1 fruit fly cellular context compared by ENCODE assay signal in genomic region chr3L:11070372-11070854, dm6.
TF ChIP-seq lines count a peak whose summit lies in the region.

Mocs1 (plus strand) TSS chr3L:11070526.

TF ChIP-seq in whole organism, embryonic, 481 proteins besides CTCF, POLR2A, EP300 and RAD21 (continued from another document):
- no peak for TF ChIP-seq CG11696 (GFP tag; IDR thresholded peaks at IDR 0.05; lab: Robert Waterston, UW)
- TF ChIP-seq phol (tag; optimal IDR thresholded peaks at IDR 0.05; lab: Kevin White, UChicago): no peak
- TF ChIP-seq D19B (GFP tag; optimal IDR thresholded peaks at IDR 0.05; lab: Kevin White, UChicago): no peak
- no peak for TF ChIP-seq Side (GFP tag; optimal IDR thresholded peaks at IDR 0.05; lab: Kevin White, UChicago)
- TF ChIP-seq CG9215 (GFP tag; IDR thresholded peaks at IDR 0.05; lab: Robert Waterston, UW): no peak
- TF ChIP-seq crol (GFP tag; IDR thresholded peaks at IDR 0.05; lab: Robert Waterston, UW): peak; percentile 96
- no peak for TF ChIP-seq p53 (GFP tag; optimal IDR thresholded peaks at IDR 0.05; lab: Kevin White, UChicago)
- no peak for TF ChIP-seq Ptx1 (GFP tag; IDR thresholded peaks at IDR 0.05; lab: Robert Waterston, UW)
- TF ChIP-seq CG17361 (GFP tag; IDR thresholded peaks at IDR 0.05; lab: Robert Waterston, UW): no peak
- no peak for TF ChIP-seq Xbp1 (GFP tag; optimal IDR thresholded peaks at IDR 0.05; lab: Kevin White, UChicago)
- TF ChIP-seq CG6272 (GFP tag; IDR thresholded peaks at IDR 0.05; lab: Robert Waterston, UW): no peak
- TF ChIP-seq Fer1 (GFP tag; optimal IDR thresholded peaks at IDR 0.05; lab: Kevin White, UChicago): peak; percentile 41
- TF ChIP-seq CG6254 (GFP tag; optimal IDR thresholded peaks at IDR 0.05; lab: Kevin White, UChicago): no peak
- TF ChIP-seq CG14441 (GFP tag; IDR thresholded peaks at IDR 0.05; lab: Robert Waterston, UW): no peak
- TF ChIP-seq zf30C (GFP tag; optimal IDR thresholded peaks at IDR 0.05; lab: Kevin White, UChicago): no peak
- TF ChIP-seq CG15696 (tag; optimal IDR thresholded peaks at IDR 0.05; lab: Kevin White, UChicago): no peak
- TF ChIP-seq Ada2b (GFP tag; IDR thresholded peaks at IDR 0.05; lab: Robert Waterston, UW): no peak
- TF ChIP-seq cg (GFP tag; optimal IDR thresholded peaks at IDR 0.05; lab: Kevin White, UChicago): no peak
- no peak for TF ChIP-seq D (optimal IDR thresholded peaks at IDR 0.05; lab: Kevin White, UChicago)
- TF ChIP-seq D (GFP tag; optimal IDR thresholded peaks at IDR 0.05; lab: Kevin White, UChicago): no peak
- TF ChIP-seq fd64A (GFP tag; optimal IDR thresholded peaks at IDR 0.05; lab: Kevin White, UChicago): no peak
- TF ChIP-seq abd-A (tag; optimal IDR thresholded peaks at IDR 0.05; lab: Kevin White, UChicago): no peak
- no peak for TF ChIP-seq CG8765 (GFP tag; IDR thresholded peaks at IDR 0.05; lab: Robert Waterston, UW)
- no peak for TF ChIP-seq ro (GFP tag; IDR thresholded peaks at IDR 0.05; lab: Robert Waterston, UW)
- no peak for TF ChIP-seq CG17802 (tag; optimal IDR thresholded peaks at IDR 0.05; lab: Kevin White, UChicago)
- no peak for TF ChIP-seq sd (tag; optimal IDR thresholded peaks at IDR 0.05; lab: Kevin White, UChicago)
- 0 out of 2 replicates have a peak, but pooled peaks have one; percentile 24 for TF ChIP-seq slbo (GFP tag; IDR thresholded peaks at IDR 0.05; lab: Robert Waterston, UW)
- TF ChIP-seq Adf1 (GFP tag; IDR thresholded peaks at IDR 0.05; lab: Robert Waterston, UW): peak; percentile 48
- TF ChIP-seq Ets97D (GFP tag; optimal IDR thresholded peaks at IDR 0.05; lab: Kevin White, UChicago): no peak
- peak; percentile 36 for TF ChIP-seq B-H2 (GFP tag; optimal IDR thresholded peaks at IDR 0.05; lab: Kevin White, UChicago)
- TF ChIP-seq tgo (GFP tag; IDR thresholded peaks at IDR 0.05; lab: Robert Waterston, UW): no peak; the same call in 2 of the 3 replicates
- TF ChIP-seq CG10565 (GFP tag; optimal IDR thresholded peaks at IDR 0.05; lab: Kevin White, UChicago): no peak
- no peak for TF ChIP-seq Bteb2 (GFP tag; optimal IDR thresholded peaks at IDR 0.05; lab: Kevin White, UChicago)
- no peak for TF ChIP-seq vnd (GFP tag; IDR thresholded peaks at IDR 0.05; lab: Robert Waterston, UW; ENCODE audit: partially characterized antibody)
- TF ChIP-seq fd96Cb (tag; optimal IDR thresholded peaks at IDR 0.05; lab: Kevin White, UChicago): no peak
- TF ChIP-seq prd (optimal IDR thresholded peaks at IDR 0.05; lab: Kevin White, UChicago): no peak
- TF ChIP-seq prd (GFP tag; IDR thresholded peaks at IDR 0.05; lab: Robert Waterston, UW): no peak
- no peak for TF ChIP-seq pros (GFP tag; optimal IDR thresholded peaks at IDR 0.05; lab: Kevin White, UChicago)
- no peak for TF ChIP-seq Antp (GFP tag; optimal IDR thresholded peaks at IDR 0.05; lab: Kevin White, UChicago)
- TF ChIP-seq CG1024 (GFP tag; IDR thresholded peaks at IDR 0.05; lab: Robert Waterston, UW): no peak
- no peak for TF ChIP-seq CG5953 (GFP tag; IDR thresholded peaks at IDR 0.05; lab: Robert Waterston, UW)
- TF ChIP-seq fd102C (GFP tag; optimal IDR thresholded peaks at IDR 0.05; lab: Kevin White, UChicago): no peak
- TF ChIP-seq hbn (GFP tag; IDR thresholded peaks at IDR 0.05; lab: Robert Waterston, UW; ENCODE audit: partially characterized antibody): 0 out of 2 replicates have a peak, but pooled peaks have one; percentile 34
- no peak for TF ChIP-seq Myb (GFP tag; optimal IDR thresholded peaks at IDR 0.05; lab: Kevin White, UChicago)
- TF ChIP-seq Spps (tag; optimal IDR thresholded peaks at IDR 0.05; lab: Kevin White, UChicago): no peak
- no peak for TF ChIP-seq onecut (GFP tag; IDR thresholded peaks at IDR 0.05; lab: Robert Waterston, UW)
- no peak for TF ChIP-seq CG7271 (tag; optimal IDR thresholded peaks at IDR 0.05; lab: Kevin White, UChicago)
- no peak for TF ChIP-seq nom (GFP tag; optimal IDR thresholded peaks at IDR 0.05; lab: Kevin White, UChicago)
- no peak for TF ChIP-seq CG12236 (GFP tag; optimal IDR thresholded peaks at IDR 0.05; lab: Kevin White, UChicago)
- no peak for TF ChIP-seq nerfin-2 (GFP tag; IDR thresholded peaks at IDR 0.05; lab: Robert Waterston, UW; ENCODE audit: partially characterized antibody)
- TF ChIP-seq CG31388 (GFP tag; optimal IDR thresholded peaks at IDR 0.05; lab: Kevin White, UChicago): no peak
- no peak for TF ChIP-seq ken (GFP tag; IDR thresholded peaks at IDR 0.05; lab: Robert Waterston, UW)
- TF ChIP-seq HmgD (GFP tag; optimal IDR thresholded peaks at IDR 0.05; lab: Kevin White, UChicago): no peak
- TF ChIP-seq Nf-YC (tag; optimal IDR thresholded peaks at IDR 0.05; lab: Kevin White, UChicago): peak; percentile 38
- TF ChIP-seq Sox102F (GFP tag; optimal IDR thresholded peaks at IDR 0.05; lab: Kevin White, UChicago): no peak
- no peak for TF ChIP-seq klu (GFP tag; IDR thresholded peaks at IDR 0.05; lab: Robert Waterston, UW)
- TF ChIP-seq ara (GFP tag; IDR thresholded peaks at IDR 0.05; lab: Robert Waterston, UW): no peak
- no peak for TF ChIP-seq CG15601 (tag; optimal IDR thresholded peaks at IDR 0.05; lab: Kevin White, UChicago)
- no peak for TF ChIP-seq CG3163 (GFP tag; optimal IDR thresholded peaks at IDR 0.05; lab: Kevin White, UChicago)
- TF ChIP-seq Dad (GFP tag; optimal IDR thresholded peaks at IDR 0.05; lab: Kevin White, UChicago): no peak
- TF ChIP-seq CG4820 (GFP tag; optimal IDR thresholded peaks at IDR 0.05; lab: Kevin White, UChicago): no peak
- no peak for TF ChIP-seq CG6654 (GFP tag; optimal IDR thresholded peaks at IDR 0.05; lab: Kevin White, UChicago)
- TF ChIP-seq CG1832 (GFP tag; optimal IDR thresholded peaks at IDR 0.05; lab: Kevin White, UChicago): no peak
- TF ChIP-seq kay (GFP tag; optimal IDR thresholded peaks at IDR 0.05; lab: Kevin White, UChicago): no peak
- no peak for TF ChIP-seq Taf1 (GFP tag; IDR thresholded peaks at IDR 0.05; lab: Robert Waterston, UW)
- TF ChIP-seq sug (tag; optimal IDR thresholded peaks at IDR 0.05; lab: Kevin White, UChicago): peak; percentile 99
- TF ChIP-seq CG14860 (GFP tag; IDR thresholded peaks at IDR 0.05; lab: Robert Waterston, UW; ENCODE audit: partially characterized antibody): no peak
- TF ChIP-seq unc-4 (GFP tag; IDR thresholded peaks at IDR 0.05; lab: Robert Waterston, UW; ENCODE audit: partially characterized antibody): no peak
- TF ChIP-seq Atf6 (GFP tag; IDR thresholded peaks at IDR 0.05; lab: Robert Waterston, UW): 0 out of 2 replicates have a peak, but pooled peaks have one; percentile 43
- TF ChIP-seq NFAT (GFP tag; IDR thresholded peaks at IDR 0.05; lab: Robert Waterston, UW): peak; percentile 23; the same call in 1 of the 2 replicates
- TF ChIP-seq CG17359 (tag; optimal IDR thresholded peaks at IDR 0.05; lab: Kevin White, UChicago): peak; percentile 2
- no peak for TF ChIP-seq Scr (GFP tag; IDR thresholded peaks at IDR 0.05; lab: Robert Waterston, UW; ENCODE audit: partially characterized antibody)
- peak in 1 of 2 experiments; percentile 98 for TF ChIP-seq Hr78 (GFP tag; optimal IDR thresholded peaks at IDR 0.05; lab: Kevin White, UChicago)
- no peak for TF ChIP-seq dimm (GFP tag; IDR thresholded peaks at IDR 0.05; lab: Robert Waterston, UW)
- peak; percentile 30; the same call in 1 of the 2 replicates for TF ChIP-seq CG17328 (GFP tag; IDR thresholded peaks at IDR 0.05; lab: Robert Waterston, UW)
- TF ChIP-seq CG14710 (tag; optimal IDR thresholded peaks at IDR 0.05; lab: Kevin White, UChicago): no peak
- peak; percentile 65 for TF ChIP-seq CG34376 (GFP tag; optimal IDR thresholded peaks at IDR 0.05; lab: Kevin White, UChicago)
- TF ChIP-seq CG4707 (GFP tag; optimal IDR thresholded peaks at IDR 0.05; lab: Kevin White, UChicago): no peak
- TF ChIP-seq CG12155 (GFP tag; optimal IDR thresholded peaks at IDR 0.05; lab: Kevin White, UChicago): no peak
- TF ChIP-seq CG30020 (tag; optimal IDR thresholded peaks at IDR 0.05; lab: Kevin White, UChicago): no peak
- TF ChIP-seq CG6765 (GFP tag; optimal IDR thresholded peaks at IDR 0.05; lab: Kevin White, UChicago): no peak
- TF ChIP-seq CG4360 (GFP tag; IDR thresholded peaks at IDR 0.05; lab: Robert Waterston, UW): no peak
- TF ChIP-seq eve (GFP tag; optimal IDR thresholded peaks at IDR 0.05; lab: Kevin White, UChicago): no peak
- TF ChIP-seq Hsf (GFP tag; optimal IDR thresholded peaks at IDR 0.05; lab: Kevin White, UChicago): no peak
- no peak for TF ChIP-seq Sry-δ (GFP tag; optimal IDR thresholded peaks at IDR 0.05; lab: Kevin White, UChicago)
- no peak for TF ChIP-seq CG43689 (GFP tag; IDR thresholded peaks at IDR 0.05; lab: Robert Waterston, UW)
- TF ChIP-seq sens-2 (GFP tag; IDR thresholded peaks at IDR 0.05; lab: Robert Waterston, UW): no peak
- no peak for TF ChIP-seq CG18262 (tag; optimal IDR thresholded peaks at IDR 0.05; lab: Kevin White, UChicago)
- TF ChIP-seq slou (GFP tag; optimal IDR thresholded peaks at IDR 0.05; lab: Kevin White, UChicago): no peak
- TF ChIP-seq CG5180 (GFP tag; optimal IDR thresholded peaks at IDR 0.05; lab: Kevin White, UChicago): no peak
- TF ChIP-seq Max (GFP tag; optimal IDR thresholded peaks at IDR 0.05; lab: Kevin White, UChicago): no peak
- no peak for TF ChIP-seq CG4730 (GFP tag; IDR thresholded peaks at IDR 0.05; lab: Robert Waterston, UW)
- peak; percentile 57 for TF ChIP-seq Jarid2 (GFP tag; optimal IDR thresholded peaks at IDR 0.05; lab: Kevin White, UChicago)
- TF ChIP-seq CG8290 (GFP tag; optimal IDR thresholded peaks at IDR 0.05; lab: Kevin White, UChicago): no peak
- TF ChIP-seq CG8290 (tag; optimal IDR thresholded peaks at IDR 0.05; lab: Kevin White, UChicago): peak in 1 of 2 experiments; percentile 45
- no peak for TF ChIP-seq CG14965 (GFP tag; optimal IDR thresholded peaks at IDR 0.05; lab: Kevin White, UChicago; ENCODE audit: borderline replicate concordance)
- TF ChIP-seq Awh (GFP tag; IDR thresholded peaks at IDR 0.05; lab: Robert Waterston, UW): no peak
- TF ChIP-seq CG15073 (GFP tag; optimal IDR thresholded peaks at IDR 0.05; lab: Kevin White, UChicago): no peak
- no peak for TF ChIP-seq CG9876 (GFP tag; optimal IDR thresholded peaks at IDR 0.05; lab: Kevin White, UChicago)
- TF ChIP-seq CG3065 (GFP tag; optimal IDR thresholded peaks at IDR 0.05; lab: Kevin White, UChicago): no peak
- TF ChIP-seq CG15479 (GFP tag; optimal IDR thresholded peaks at IDR 0.05; lab: Kevin White, UChicago): no peak
- no peak for TF ChIP-seq Optix (GFP tag; IDR thresholded peaks at IDR 0.05; lab: Robert Waterston, UW)
- TF ChIP-seq dpn (GFP tag; optimal IDR thresholded peaks at IDR 0.05; lab: Kevin White, UChicago): no peak
- 0 out of 3 replicates have a peak, but pooled peaks have one; percentile 39 for TF ChIP-seq CG6175 (GFP tag; IDR thresholded peaks at IDR 0.05; lab: Robert Waterston, UW)
- no peak for TF ChIP-seq h (optimal IDR thresholded peaks at IDR 0.05; lab: Kevin White, UChicago)
- no peak for TF ChIP-seq CG13894 (tag; optimal IDR thresholded peaks at IDR 0.05; lab: Kevin White, UChicago)
- TF ChIP-seq cas (GFP tag; IDR thresholded peaks at IDR 0.05; lab: Robert Waterston, UW): no peak
- no peak for TF ChIP-seq Dip2 (GFP tag; IDR thresholded peaks at IDR 0.05; lab: Robert Waterston, UW)
- no peak for TF ChIP-seq cato (GFP tag; optimal IDR thresholded peaks at IDR 0.05; lab: Kevin White, UChicago; ENCODE audit: borderline replicate concordance)
- peak; percentile 2 for TF ChIP-seq CG6683 (GFP tag; optimal IDR thresholded peaks at IDR 0.05; lab: Kevin White, UChicago)
- TF ChIP-seq CG13296 (GFP tag; optimal IDR thresholded peaks at IDR 0.05; lab: Kevin White, UChicago): peak; percentile 5
- no peak; the same call in 1 of the 2 replicates for TF ChIP-seq sob (GFP tag; IDR thresholded peaks at IDR 0.05; lab: Robert Waterston, UW)
- TF ChIP-seq rib (GFP tag; IDR thresholded peaks at IDR 0.05; lab: Robert Waterston, UW): peak; percentile 60; the same call in 1 of the 2 replicates
- no peak for TF ChIP-seq Meics (GFP tag; optimal IDR thresholded peaks at IDR 0.05; lab: Kevin White, UChicago)
- no peak for TF ChIP-seq unpg (GFP tag; optimal IDR thresholded peaks at IDR 0.05; lab: Kevin White, UChicago)
- TF ChIP-seq stc (GFP tag; IDR thresholded peaks at IDR 0.05; lab: Robert Waterston, UW): no peak
- TF ChIP-seq CG30403 (GFP tag; optimal IDR thresholded peaks at IDR 0.05; lab: Kevin White, UChicago): no peak
- no peak for TF ChIP-seq Dfd (GFP tag; optimal IDR thresholded peaks at IDR 0.05; lab: Kevin White, UChicago)
- TF ChIP-seq MBD-R2 (GFP tag; IDR thresholded peaks at IDR 0.05; lab: Robert Waterston, UW): peak; percentile 41; the same call in 1 of the 2 replicates
- no peak for TF ChIP-seq mld (GFP tag; IDR thresholded peaks at IDR 0.05; lab: Robert Waterston, UW; ENCODE audit: partially characterized antibody)
- TF ChIP-seq Fer3 (tag; optimal IDR thresholded peaks at IDR 0.05; lab: Kevin White, UChicago): no peak
- TF ChIP-seq sc (optimal IDR thresholded peaks at IDR 0.05; lab: Kevin White, UChicago): no peak
- TF ChIP-seq sc (GFP tag; optimal IDR thresholded peaks at IDR 0.05; lab: Kevin White, UChicago): no peak
- TF ChIP-seq C15 (GFP tag; IDR thresholded peaks at IDR 0.05; lab: Robert Waterston, UW): no peak
- TF ChIP-seq CG7745 (tag; optimal IDR thresholded peaks at IDR 0.05; lab: Kevin White, UChicago): no peak
TF ChIP-seq in whole organism, embryonic: peak in this region for 70.
